Worm (Caenorhabditis elegans) whole organism, early embryonic: ENCODE data around the gene nhr-132.

ENCODE experiments used
- B0310.2 ChIP-seq: sonication (generic microtip); optimal IDR thresholded peaks from 2 replicates; lab custom pipeline; 2016; ENCODE audit warnings: mild to moderate bottlenecking, missing genetic modification characterization, missing compliant biosample characterization
- F13C5.2 ChIP-seq: sonication (generic microtip); optimal IDR thresholded peaks from 2 replicates; lab custom pipeline; 2017; ENCODE audit warnings: mild to moderate bottlenecking, missing genetic modification characterization, inconsistent platforms, missing compliant biosample characterization
- aly-1 ChIP-seq: sonication (generic microtip); optimal IDR thresholded peaks from 2 replicates; lab custom pipeline; 2016; ENCODE audit warnings: missing genetic modification characterization, missing compliant biosample characterization
- ama-1 ChIP-seq: fragments of 150-350 bp; optimal IDR thresholded peaks from 2 replicates; lab custom pipeline; 2014
- ceh-13 ChIP-seq: fragments of 200-800 bp; sonication (Bioruptor generic); optimal IDR thresholded peaks from 2 replicates; lab custom pipeline; 2018; ENCODE audit warnings: mild to moderate bottlenecking, missing genetic modification characterization, missing compliant biosample characterization
- ceh-36 ChIP-seq: sonication (generic microtip); optimal IDR thresholded peaks from 2 replicates; lab custom pipeline; 2016; ENCODE audit warnings: missing genetic modification characterization, inconsistent platforms, missing compliant biosample characterization
- ets-7 ChIP-seq: sonication (generic microtip); optimal IDR thresholded peaks from 2 replicates; lab custom pipeline; 2016; ENCODE audit warnings: missing genotype, missing genetic modification characterization, missing compliant biosample characterization
- flt-1 ChIP-seq: fragments of 200-800 bp; sonication (Bioruptor generic); IDR thresholded peaks from 2 replicates; pipeline ENCODE4 v1.3.6; 2022; ENCODE audit warnings: missing genetic modification characterization, missing compliant biosample characterization
- hmbx-1 ChIP-seq: sonication (generic microtip); optimal IDR thresholded peaks from 2 replicates; lab custom pipeline; 2016; ENCODE audit warnings: mild to moderate bottlenecking, missing genetic modification characterization, missing compliant biosample characterization
- hmg-4 ChIP-seq: fragments of 200-800 bp; sonication (Bioruptor generic); optimal IDR thresholded peaks from 2 replicates; lab custom pipeline; 2018; ENCODE audit warnings: mild to moderate bottlenecking, missing genetic modification characterization, missing compliant biosample characterization
- hnd-1 ChIP-seq: sonication (generic microtip); optimal IDR thresholded peaks from 2 replicates; lab custom pipeline; 2016; ENCODE audit warnings: missing genetic modification characterization, missing compliant biosample characterization
- pes-1 ChIP-seq: fragments of 200-800 bp; sonication (Bioruptor generic); IDR thresholded peaks from 2 replicates; pipeline ENCODE4 v1.3.6; 2022; ENCODE audit warnings: missing genetic modification reagents, missing genetic modification characterization, missing compliant biosample characterization
- scrt-1 ChIP-seq: fragments of 200-800 bp; sonication (Bioruptor generic); IDR thresholded peaks from 2 replicates; pipeline ENCODE4 v1.3.6; 2022; ENCODE audit warnings: missing genetic modification characterization, missing compliant biosample characterization
- sea-1 ChIP-seq: fragments of 200-800 bp; sonication (Bioruptor generic); conservative IDR thresholded peaks from 2 replicates; pipeline ENCODE4 v1.3.6; 2022; ENCODE audit warnings: missing genetic modification characterization, missing compliant biosample characterization
- tbx-11 ChIP-seq: fragments of 200-800 bp; sonication (Bioruptor generic); IDR thresholded peaks from 2 replicates; pipeline ENCODE4 v1.3.6; 2022; ENCODE audit warnings: missing genetic modification characterization, missing compliant biosample characterization
- tbx-37 ChIP-seq: fragments of 200-800 bp; sonication (Bioruptor generic); conservative IDR thresholded peaks from 2 replicates; pipeline ENCODE4 v1.3.6; 2022; ENCODE audit warnings: missing genetic modification reagents, missing genetic modification characterization, missing compliant biosample characterization
- tra-4 ChIP-seq: sonication (generic microtip); optimal IDR thresholded peaks from 2 replicates; lab custom pipeline; 2017; ENCODE audit warnings: missing genetic modification characterization, missing compliant biosample characterization

nhr-132 gene

ce11 chrV:543169-543568, 8.9 kb downstream of the nhr-132 start, which contains the start of gene C14C6.3:
TSS of gene C14C6.3 (plus strand) at chrV:543469.
- no peak for TF ChIP-seq B0310.2 (tag; lab: Kevin White, UChicago)
- no peak for TF ChIP-seq aly-1 (tag; lab: Kevin White, UChicago)
- no peak for TF ChIP-seq tbx-37 (GFP tag; lab: Robert Waterston, UW)
- no peak for TF ChIP-seq ceh-13 (GFP tag; lab: Kevin White, UChicago)
- TF ChIP-seq hmg-4 = no peak
- TF ChIP-seq ceh-36 (tag; lab: Kevin White, UChicago) = no peak
- TF ChIP-seq scrt-1 (GFP tag; lab: Robert Waterston, UW) = no peak
- TF ChIP-seq hnd-1 (tag; lab: Kevin White, UChicago) = no peak

- TF ChIP-seq ets-7 (tag; lab: Kevin White, UChicago) (no peak), ceh-36 (tag; lab: Kevin White, UChicago) (no peak), B0310.2 (tag; lab: Kevin White, UChicago) (no peak), tbx-37 (GFP tag; lab: Robert Waterston, UW) (no peak), tra-4 (tag; lab: Kevin White, UChicago) (no peak), hmg-4 (no peak), sea-1 (GFP tag; lab: Robert Waterston, UW) (no peak), scrt-1 (GFP tag; lab: Robert Waterston, UW) (no peak), hnd-1 (tag; lab: Kevin White, UChicago) (no peak), flt-1 (GFP tag; lab: Robert Waterston, UW) (no peak), aly-1 (tag; lab: Kevin White, UChicago) (no peak), ama-1 (lab: Kevin White, UChicago) (no peak), hmbx-1 (tag; lab: Kevin White, UChicago) (no peak), pes-1 (no peak), tbx-11 (no peak), ceh-13 (GFP tag; lab: Kevin White, UChicago) (no peak), F13C5.2 (tag; lab: Kevin White, UChicago) (no peak)
Observed at ce11 chrV:547980-548379, 13.7 kb downstream of the nhr-132 start, which contains the start of gene C14C6.6. TSS of gene C14C6.6 (minus strand) at chrV:548080.

ce11 chrV:552406-552805, 18.2 kb downstream of the nhr-132 start:
- TF ChIP-seq hmg-4 (no peak), hmbx-1 (tag; lab: Kevin White, UChicago) (no peak), ets-7 (tag; lab: Kevin White, UChicago) (no peak), flt-1 (GFP tag; lab: Robert Waterston, UW) (no peak), sea-1 (GFP tag; lab: Robert Waterston, UW) (no peak), ama-1 (lab: Kevin White, UChicago) (no peak), scrt-1 (GFP tag; lab: Robert Waterston, UW) (no peak), F13C5.2 (tag; lab: Kevin White, UChicago) (no peak), ceh-13 (GFP tag; lab: Kevin White, UChicago) (no peak), B0310.2 (tag; lab: Kevin White, UChicago) (no peak), tbx-37 (GFP tag; lab: Robert Waterston, UW) (no peak), tbx-11 (no peak), ceh-36 (tag; lab: Kevin White, UChicago) (no peak)

- TF ChIP-seq tbx-11 (no peak), ceh-36 (tag; lab: Kevin White, UChicago) (no peak), aly-1 (tag; lab: Kevin White, UChicago) (no peak), pes-1 (no peak), B0310.2 (tag; lab: Kevin White, UChicago) (no peak), hnd-1 (tag; lab: Kevin White, UChicago) (no peak), tra-4 (tag; lab: Kevin White, UChicago) (no peak), hmg-4 (no peak), sea-1 (GFP tag; lab: Robert Waterston, UW) (no peak), scrt-1 (GFP tag; lab: Robert Waterston, UW) (no peak), tbx-37 (GFP tag; lab: Robert Waterston, UW) (no peak), F13C5.2 (tag; lab: Kevin White, UChicago) (no peak), ceh-13 (GFP tag; lab: Kevin White, UChicago) (no peak), ama-1 (lab: Kevin White, UChicago) (no peak), ets-7 (tag; lab: Kevin White, UChicago) (no peak), hmbx-1 (tag; lab: Kevin White, UChicago) (no peak), flt-1 (GFP tag; lab: Robert Waterston, UW) (no peak)
Observed at ce11 chrV:553067-553466, 18.8 kb downstream of the nhr-132 start, which contains the start of gene C14C6.8. TSS of gene C14C6.8 (minus strand) at chrV:553167.

- TF ChIP-seq flt-1 (GFP tag; lab: Robert Waterston, UW) (no peak), F13C5.2 (tag; lab: Kevin White, UChicago) (no peak), ama-1 (lab: Kevin White, UChicago) (no peak), B0310.2 (tag; lab: Kevin White, UChicago) (no peak), hnd-1 (tag; lab: Kevin White, UChicago) (no peak), hmbx-1 (tag; lab: Kevin White, UChicago) (no peak), ceh-13 (GFP tag; lab: Kevin White, UChicago) (no peak), scrt-1 (GFP tag; lab: Robert Waterston, UW) (no peak), pes-1 (no peak), ceh-36 (tag; lab: Kevin White, UChicago) (no peak), ets-7 (tag; lab: Kevin White, UChicago) (no peak), tbx-37 (GFP tag; lab: Robert Waterston, UW) (no peak)
Observed at ce11 chrV:556055-556454, 21.8 kb downstream of the nhr-132 start, which contains the start of gene srx-8. TSS of gene srx-8 (minus strand) at chrV:556155.

- no peak for TF ChIP-seq aly-1 (tag; lab: Kevin White, UChicago)
- TF ChIP-seq tbx-11 = no peak
- no peak for TF ChIP-seq ceh-36 (tag; lab: Kevin White, UChicago)
- TF ChIP-seq flt-1 (GFP tag; lab: Robert Waterston, UW) = no peak
- TF ChIP-seq tbx-37 (GFP tag; lab: Robert Waterston, UW) = no peak
- TF ChIP-seq ets-7 (tag; lab: Kevin White, UChicago) = no peak
- TF ChIP-seq pes-1 = no peak
- no peak for TF ChIP-seq B0310.2 (tag; lab: Kevin White, UChicago)
- TF ChIP-seq tra-4 (tag; lab: Kevin White, UChicago) = no peak
Observed at ce11 chrV:559940-560339, 25.7 kb downstream of the nhr-132 start, which contains the start of gene srx-7. TSS of gene srx-7 (plus strand) at chrV:560195.
